Fruit fly (Drosophila melanogaster): ENCODE measurements around the gene Faf2.

DNA sequence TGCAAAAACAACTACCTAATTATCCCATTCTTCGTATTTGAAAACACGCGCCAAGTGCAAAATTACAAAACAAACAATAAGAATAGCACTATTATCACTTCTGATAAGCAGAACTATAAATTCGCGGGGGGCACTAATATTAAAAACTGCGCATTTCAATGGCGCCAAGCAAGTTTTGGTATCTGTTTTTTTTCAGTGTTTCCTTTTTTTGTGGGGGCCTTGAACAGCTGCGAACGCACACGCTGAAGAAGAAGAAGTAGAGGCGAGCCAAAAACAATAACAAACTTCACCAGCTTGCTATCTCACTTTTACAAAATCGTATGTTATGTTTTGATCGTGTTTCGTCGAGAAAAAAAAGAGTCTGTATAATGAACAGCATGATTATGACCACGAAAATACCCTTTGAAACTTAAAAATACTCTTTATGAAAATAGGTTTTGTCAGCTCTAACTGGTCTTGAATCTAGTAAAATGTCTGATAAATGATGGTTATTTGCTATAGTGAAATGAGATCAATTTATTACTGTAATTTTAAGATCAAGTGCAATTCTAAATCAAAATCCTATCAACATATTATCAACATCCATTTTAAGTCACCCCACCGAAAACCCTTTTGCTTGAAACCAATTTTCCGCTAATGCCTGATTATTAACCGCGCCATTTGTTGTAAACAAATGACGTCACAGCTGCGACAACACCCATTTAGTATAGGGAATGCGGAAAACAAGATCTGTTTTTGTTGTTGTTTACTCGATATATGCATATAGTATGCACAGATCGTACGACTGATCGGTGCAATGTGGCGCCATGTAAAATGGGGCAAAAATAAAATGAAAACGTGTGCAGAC lies 14.4 kb downstream of the Faf2 start:
- TF ChIP-seq pita (GFP tag; optimal IDR thresholded peaks at IDR 0.05) (no peak), chinmo (GFP tag; IDR thresholded peaks at IDR 0.05; ENCODE audit: partially characterized antibody) (peak; percentile 70; the same call in 2 of the 4 replicates), hb (GFP tag; IDR thresholded peaks at IDR 0.05; ENCODE audit: partially characterized antibody) (no peak), cad (GFP tag; optimal IDR thresholded peaks at IDR 0.05) (no peak), Nf-YA (GFP tag; IDR thresholded peaks at IDR 0.05) (peak; percentile 79), crc (GFP tag; optimal IDR thresholded peaks at IDR 0.05) (peak; percentile 47), NFAT (GFP tag; IDR thresholded peaks at IDR 0.05) (peak; percentile 76), seq (GFP tag; IDR thresholded peaks at IDR 0.05) (peak; percentile 55; the same call in 1 of the 2 replicates), esg (GFP tag; conservative IDR thresholded peaks at IDR 0.05) (peak; percentile 51)
